Fruit fly (Drosophila melanogaster) whole organism, embryonic: Measurements from ENCODE around the gene CG42525.

Experiments
- Abd-B ChIP-seq: fragments of 200-800 bp; sonication (Bioruptor generic); optimal IDR thresholded peaks from 2 replicates; lab custom pipeline; 2018; ENCODE audit warnings: missing biosample characterization, mild to moderate bottlenecking, missing genetic modification characterization, moderate library complexity
- CG10979 ChIP-seq: fragments of 200-800 bp; sonication (Bioruptor generic); optimal IDR thresholded peaks from 2 replicates; lab custom pipeline; 2018; ENCODE audit warnings: missing biosample characterization, mild to moderate bottlenecking, missing genetic modification characterization, moderate library complexity
- CG11093 ChIP-seq: fragments of 200-800 bp; sonication (Bioruptor generic); IDR thresholded peaks from 3 replicates; pipeline ENCODE4 v1.3.6; 2022; ENCODE audit warnings: missing biosample characterization, missing genetic modification characterization
- CG13287 ChIP-seq: fragments of 200-800 bp; sonication (Bioruptor generic); IDR thresholded peaks from 2 replicates; pipeline ENCODE4 v1.3.6; 2022; ENCODE audit warnings: missing biosample characterization, missing genetic modification characterization; ENCODE audit not compliant: partially characterized antibody
- CG17186 ChIP-seq: fragments of 200-800 bp; sonication (Bioruptor generic); optimal IDR thresholded peaks from 3 replicates; lab custom pipeline; 2017; ENCODE audit warnings: missing biosample characterization, missing genetic modification reagents, missing genetic modification characterization
- CG17568 ChIP-seq: fragments of 200-800 bp; sonication (Bioruptor generic); optimal IDR thresholded peaks from 2 replicates; lab custom pipeline; 2018; ENCODE audit warnings: missing biosample characterization, mild to moderate bottlenecking, missing genetic modification characterization, moderate library complexity
- CG17802 ChIP-seq: fragments of 200-800 bp; sonication (Bioruptor generic); optimal IDR thresholded peaks from 2 replicates; lab custom pipeline; 2018; ENCODE audit warnings: missing biosample characterization, mild to moderate bottlenecking, missing genetic modification characterization, moderate library complexity
- CG18011 ChIP-seq: fragments of 200-800 bp; sonication (Bioruptor generic); optimal IDR thresholded peaks from 2 replicates; lab custom pipeline; 2017; ENCODE audit warnings: missing biosample characterization, missing genetic modification characterization, mild to moderate bottlenecking, moderate library complexity, missing genotype
- CG18599 ChIP-seq: fragments of 200-800 bp; sonication (Bioruptor generic); optimal IDR thresholded peaks from 3 replicates; lab custom pipeline; 2017; ENCODE audit warnings: missing biosample characterization, missing genetic modification characterization, mild to moderate bottlenecking, moderate library complexity, missing genetic modification reagents
- CG2889 ChIP-seq: fragments of 200-800 bp; sonication (Bioruptor generic); IDR thresholded peaks from 3 replicates; pipeline ENCODE4 v1.3.6; 2022; ENCODE audit warnings: missing biosample characterization, missing genetic modification characterization
- CG32767 ChIP-seq: fragments of 200-800 bp; sonication (Bioruptor generic); IDR thresholded peaks from 2 replicates; pipeline ENCODE4 v1.3.6; 2022; ENCODE audit warnings: missing biosample characterization, missing genetic modification characterization
- CG34224 ChIP-seq: fragments of 200-800 bp; sonication (Bioruptor generic); IDR thresholded peaks from 3 replicates; pipeline ENCODE4 v1.3.6; 2022; ENCODE audit warnings: missing biosample characterization, missing genetic modification characterization; ENCODE audit not compliant: partially characterized antibody
- CG4617 ChIP-seq: fragments of 200-800 bp; sonication (Bioruptor generic); optimal IDR thresholded peaks from 3 replicates; lab custom pipeline; 2016; ENCODE audit warnings: missing biosample characterization, missing genetic modification characterization, borderline replicate concordance
- CG5245 ChIP-seq: fragments of 200-800 bp; sonication (Bioruptor generic); optimal IDR thresholded peaks from 3 replicates; lab custom pipeline; 2016; ENCODE audit warnings: missing biosample characterization, missing genetic modification characterization
- CG9437 ChIP-seq: fragments of 200-800 bp; sonication (Bioruptor generic); optimal IDR thresholded peaks from 2 replicates; lab custom pipeline; 2018; ENCODE audit warnings: missing biosample characterization, mild to moderate bottlenecking, missing genetic modification characterization
- CG9727 ChIP-seq: fragments of 200-800 bp; sonication (Bioruptor generic); optimal IDR thresholded peaks from 3 replicates; lab custom pipeline; 2017; ENCODE audit warnings: missing biosample characterization, mild to moderate bottlenecking, missing genetic modification characterization
- CG9797 ChIP-seq: fragments of 200-800 bp; sonication (Bioruptor generic); optimal IDR thresholded peaks from 3 replicates; lab custom pipeline; 2018; ENCODE audit warnings: missing biosample characterization, mild to moderate bottlenecking, missing genetic modification characterization
- Chrac-16 ChIP-seq: fragments of 200-800 bp; sonication (Bioruptor generic); optimal IDR thresholded peaks from 3 replicates; lab custom pipeline; 2016; ENCODE audit warnings: missing biosample characterization, missing genetic modification characterization
- D19A ChIP-seq: fragments of 200-800 bp; optimal IDR thresholded peaks from 3 replicates; lab custom pipeline; 2019; ENCODE audit warnings: missing biosample characterization, mild to moderate bottlenecking, missing genetic modification characterization, moderate library complexity
- Dll ChIP-seq: fragments of 200-800 bp; sonication (Bioruptor generic); IDR thresholded peaks from 4 replicates; pipeline ENCODE4 v1.3.6; 2022; ENCODE audit warnings: missing biosample characterization, missing genetic modification characterization; ENCODE audit not compliant: partially characterized antibody
- Dp ChIP-seq: fragments of 200-800 bp; sonication (Bioruptor generic); optimal IDR thresholded peaks from 2 replicates; lab custom pipeline; 2018; ENCODE audit warnings: missing biosample characterization, mild to moderate bottlenecking, missing genetic modification characterization, moderate library complexity
- E2f1 ChIP-seq: fragments of 200-800 bp; sonication (Bioruptor generic); IDR thresholded peaks from 2 replicates; pipeline ENCODE4 v1.3.6; 2022; ENCODE audit warnings: missing biosample characterization, missing genetic modification characterization
- E2f2 ChIP-seq: fragments of 200-800 bp; sonication (Bioruptor generic); IDR thresholded peaks from 2 replicates; pipeline ENCODE4 v1.3.6; 2022; ENCODE audit warnings: missing biosample characterization, missing genetic modification characterization
- Ets97D ChIP-seq: fragments of 200-800 bp; sonication (Bioruptor generic); optimal IDR thresholded peaks from 3 replicates; lab custom pipeline; 2016; ENCODE audit warnings: missing biosample characterization, missing genetic modification characterization
- Fer3 ChIP-seq: fragments of 200-800 bp; sonication (Bioruptor generic); optimal IDR thresholded peaks from 2 replicates; lab custom pipeline; 2018; ENCODE audit warnings: missing biosample characterization, mild to moderate bottlenecking, missing genetic modification characterization, moderate library complexity
- GATAe ChIP-seq: fragments of 200-800 bp; sonication (Bioruptor generic); conservative IDR thresholded peaks from 2 replicates; pipeline ENCODE4 v1.3.6; 2022; ENCODE audit warnings: missing biosample characterization, missing genetic modification characterization
- HHEX ChIP-seq: fragments of 200-800 bp; sonication (Bioruptor generic); optimal IDR thresholded peaks from 3 replicates; lab custom pipeline; 2017; ENCODE audit warnings: missing biosample characterization, mild to moderate bottlenecking, missing genetic modification characterization, missing genetic modification reagents
- HmgD ChIP-seq: fragments of 200-800 bp; sonication (Bioruptor generic); optimal IDR thresholded peaks from 3 replicates; lab custom pipeline; 2016; ENCODE audit warnings: missing biosample characterization, missing genetic modification characterization
- Hr39 ChIP-seq: fragments of >200 bp; optimal IDR thresholded peaks from 2 replicates; lab custom pipeline; 2017
- MESR4 ChIP-seq: fragments of 200-800 bp; sonication (Bioruptor generic); optimal IDR thresholded peaks from 2 replicates; lab custom pipeline; 2018; ENCODE audit warnings: missing biosample characterization, mild to moderate bottlenecking, missing genetic modification characterization, moderate library complexity
- Max ChIP-seq: fragments of 200-800 bp; sonication (Bioruptor generic); optimal IDR thresholded peaks from 2 replicates; lab custom pipeline; 2016; ENCODE audit warnings: missing biosample characterization, mild to moderate bottlenecking, missing genetic modification characterization
- Myb ChIP-seq: fragments of 200-800 bp; sonication (Bioruptor generic); optimal IDR thresholded peaks from 2 replicates; lab custom pipeline; 2016; ENCODE audit warnings: missing biosample characterization, missing genetic modification characterization
- NC2β ChIP-seq: fragments of 200-800 bp; sonication (Bioruptor generic); optimal IDR thresholded peaks from 2 replicates; lab custom pipeline; 2016; ENCODE audit warnings: missing biosample characterization, missing genetic modification characterization
- Usf ChIP-seq: fragments of 200-800 bp; sonication (Bioruptor generic); optimal IDR thresholded peaks from 2 replicates; lab custom pipeline; 2017; ENCODE audit warnings: missing genotype, missing biosample characterization, missing genetic modification characterization
- Xbp1 ChIP-seq: fragments of 200-800 bp; sonication (Bioruptor generic); optimal IDR thresholded peaks from 3 replicates; lab custom pipeline; 2016; ENCODE audit warnings: missing biosample characterization, mild to moderate bottlenecking, missing genetic modification characterization
- ap ChIP-seq: fragments of 200-800 bp; sonication (Bioruptor generic); IDR thresholded peaks from 2 replicates; pipeline ENCODE4 v1.3.6; 2022; ENCODE audit warnings: missing biosample characterization, missing genetic modification characterization
- bigmax ChIP-seq: fragments of 200-800 bp; sonication (Bioruptor generic); optimal IDR thresholded peaks from 2 replicates; lab custom pipeline; 2018; ENCODE audit warnings: missing biosample characterization, mild to moderate bottlenecking, missing genetic modification characterization
- caup ChIP-seq: fragments of 200-800 bp; sonication (Bioruptor generic); optimal IDR thresholded peaks from 3 replicates; lab custom pipeline; 2017; ENCODE audit warnings: missing biosample characterization, mild to moderate bottlenecking, missing genetic modification characterization, moderate library complexity; ENCODE audit not compliant: severe bottlenecking
- croc ChIP-seq: fragments of 200-800 bp; sonication (Bioruptor generic); conservative IDR thresholded peaks from 3 replicates; pipeline ENCODE4 v1.3.6; 2022; ENCODE audit warnings: missing biosample characterization, missing genetic modification characterization
- dpn ChIP-seq, 2 experiments: fragments of 200-800 bp; sonication (Bioruptor generic); optimal IDR thresholded peaks; 3 replicates each; lab custom pipeline; 2016; ENCODE audit warnings: missing biosample characterization in 2 of 2, missing genetic modification characterization in 2 of 2
- eve ChIP-seq, 2 experiments: fragments of >200 bp; optimal IDR thresholded peaks; 2 replicates each; lab custom pipeline; 2017; ENCODE audit warnings: missing biosample characterization in 2 of 2, missing genetic modification characterization in 2 of 2
- gce ChIP-seq: fragments of 200-800 bp; sonication (Bioruptor generic); IDR thresholded peaks from 3 replicates; pipeline ENCODE4 v1.3.6; 2022; ENCODE audit warnings: missing biosample characterization, missing genetic modification characterization
- grn ChIP-seq: fragments of 200-800 bp; sonication (Bioruptor generic); optimal IDR thresholded peaks from 3 replicates; lab custom pipeline; 2017; ENCODE audit warnings: missing biosample characterization, missing genetic modification characterization
- jumu ChIP-seq: fragments of 200-800 bp; sonication (Bioruptor generic); optimal IDR thresholded peaks from 3 replicates; lab custom pipeline; 2016; ENCODE audit warnings: missing biosample characterization, missing genetic modification characterization
- row ChIP-seq: fragments of 200-800 bp; sonication (Bioruptor generic); IDR thresholded peaks from 3 replicates; pipeline ENCODE4 v1.3.6; 2022; ENCODE audit warnings: missing biosample characterization, missing genetic modification characterization
- sc ChIP-seq, 3 experiments: fragments of >200 bp in 2 of 3; fragments of 200-800 bp in 1 of 3; sonication (Bioruptor generic) in 1 of 3; optimal IDR thresholded peaks; 2 replicates in 2 of 3; 3 replicates in 1 of 3; lab custom pipeline; 2017; ENCODE audit warnings: mild to moderate bottlenecking in 1 of 3, missing biosample characterization in 1 of 3, missing genetic modification characterization in 1 of 3, missing genetic modification reagents in 1 of 3
- shn ChIP-seq: fragments of 200-800 bp; sonication (Bioruptor generic); optimal IDR thresholded peaks from 3 replicates; lab custom pipeline; 2016; ENCODE audit warnings: missing biosample characterization, missing genetic modification characterization
- tap ChIP-seq: fragments of 200-800 bp; optimal IDR thresholded peaks from 3 replicates; lab custom pipeline; 2019; ENCODE audit warnings: missing biosample characterization, mild to moderate bottlenecking, missing genetic modification characterization, moderate library complexity
- tx ChIP-seq: fragments of 200-800 bp; sonication (Bioruptor generic); optimal IDR thresholded peaks from 2 replicates; lab custom pipeline; 2016; ENCODE audit warnings: missing biosample characterization, missing genetic modification characterization
- zf30C ChIP-seq: fragments of 200-800 bp; sonication (Bioruptor generic); optimal IDR thresholded peaks from 3 replicates; lab custom pipeline; 2018; ENCODE audit warnings: missing biosample characterization, mild to moderate bottlenecking, missing genetic modification characterization
- zfh1 ChIP-seq: fragments of 200-800 bp; sonication (Bioruptor generic); IDR thresholded peaks from 3 replicates; pipeline ENCODE4 v1.3.6; 2022; ENCODE audit warnings: missing biosample characterization, missing genetic modification characterization

CG42525 gene

dm6 chr3L:3218859-3219258 is 29.3 kb upstream of the CG42525 start, which contains the start of the genes hob and nSMase (continued):
- TF ChIP-seq eve (GFP tag; optimal IDR thresholded peaks at IDR 0.05; lab: Kevin White, UChicago) (no peak), CG18011 (GFP tag; lab: Kevin White, UChicago) (no peak), Abd-B (GFP tag; lab: Kevin White, UChicago) (no peak), shn (GFP tag; lab: Kevin White, UChicago) (no peak), CG10979 (tag; lab: Kevin White, UChicago) (no peak), E2f1 (no peak), MESR4 (GFP tag; lab: Kevin White, UChicago) (no peak), Myb (GFP tag; lab: Kevin White, UChicago) (peak; percentile 73), gce (GFP tag; lab: Robert Waterston, UW) (no peak), CG34224 (GFP tag; lab: Robert Waterston, UW) (no peak), bigmax (GFP tag; lab: Kevin White, UChicago) (peak; percentile 10), zfh1 (GFP tag; lab: Robert Waterston, UW) (no peak), grn (GFP tag; lab: Kevin White, UChicago) (no peak), Xbp1 (GFP tag; lab: Kevin White, UChicago) (no peak), Hr39 (lab: Kevin White, UChicago) (no peak), CG5245 (GFP tag; lab: Kevin White, UChicago) (no peak), D19A (tag; lab: Kevin White, UChicago) (no peak), jumu (GFP tag; lab: Kevin White, UChicago) (no peak), NC2β (GFP tag; lab: Kevin White, UChicago) (peak; percentile 11), GATAe (no peak; the same call in 1 of the 2 replicates), caup (GFP tag; lab: Kevin White, UChicago) (peak; percentile 3), tx (GFP tag; lab: Kevin White, UChicago) (no peak), E2f2 (peak; percentile 61; the same call in 1 of the 2 replicates), CG17186 (GFP tag; lab: Kevin White, UChicago) (peak; percentile 58), Usf (GFP tag; lab: Kevin White, UChicago) (no peak), Max (GFP tag; lab: Kevin White, UChicago) (peak; percentile 33), CG9797 (GFP tag; lab: Kevin White, UChicago) (peak; percentile 83), CG13287 (GFP tag; lab: Robert Waterston, UW) (peak; percentile 29; the same call in 1 of the 2 replicates), Dll (GFP tag; lab: Robert Waterston, UW) (no peak), CG2889 (no peak), croc (no peak), dpn (GFP tag; optimal IDR thresholded peaks at IDR 0.05; lab: Kevin White, UChicago) (no peak), Ets97D (GFP tag; lab: Kevin White, UChicago) (peak; percentile 59), sc (optimal IDR thresholded peaks at IDR 0.05; lab: Kevin White, UChicago) (no peak), sc (GFP tag; optimal IDR thresholded peaks at IDR 0.05; lab: Kevin White, UChicago) (no peak), CG17802 (tag; lab: Kevin White, UChicago) (no peak), CG11093 (GFP tag; lab: Robert Waterston, UW) (no peak), CG17568 (GFP tag; lab: Kevin White, UChicago) (no peak), CG9727 (GFP tag; lab: Kevin White, UChicago) (no peak), CG18599 (GFP tag; lab: Kevin White, UChicago) (no peak), CG32767 (GFP tag; lab: Robert Waterston, UW) (no peak), CG4617 (GFP tag; lab: Kevin White, UChicago) (peak; percentile 60), tap (no peak), Chrac-16 (GFP tag; lab: Kevin White, UChicago) (no peak), HHEX (no peak), ap (GFP tag; lab: Robert Waterston, UW) (no peak), Fer3 (tag; lab: Kevin White, UChicago) (no peak), zf30C (GFP tag; lab: Kevin White, UChicago) (no peak), Dp (peak; percentile 69), row (GFP tag; lab: Robert Waterston, UW) (peak; percentile 44), HmgD (GFP tag; lab: Kevin White, UChicago) (no peak), CG9437 (GFP tag; lab: Kevin White, UChicago) (no peak)
